1 fruit fly cellular context compared by ENCODE assay signal in the genomic region with DNA sequence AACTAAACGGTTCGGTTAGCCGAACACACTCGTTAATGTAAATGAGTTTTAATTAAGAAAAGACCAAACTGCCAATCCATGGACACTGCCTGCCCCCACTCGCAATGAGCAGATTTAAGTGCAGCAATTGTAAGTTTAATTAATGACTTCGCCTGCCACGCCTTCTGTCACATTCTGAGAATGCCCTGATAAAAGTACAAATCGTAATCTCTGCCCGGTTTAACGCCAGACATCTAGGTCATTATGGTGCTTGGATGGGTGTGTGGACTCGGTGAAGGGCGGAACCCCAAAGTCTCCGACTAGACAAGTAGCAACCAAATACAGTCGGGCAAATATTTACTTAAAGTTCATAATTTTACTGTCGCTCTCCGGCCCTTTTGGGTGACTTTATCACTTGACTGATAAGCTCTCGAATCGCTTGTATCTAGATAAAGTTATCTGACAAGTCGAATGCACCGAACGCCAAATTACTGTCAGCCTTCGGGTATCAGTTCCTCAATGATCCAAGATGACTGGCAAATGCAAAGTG.
TF ChIP-seq lines count a peak whose summit lies in the region.

No protein-coding gene starts in this region.

TF ChIP-seq in whole organism, embryonic, 481 proteins besides CTCF, POLR2A, EP300 and RAD21 (continued from another document and continues in another):
- no peak for TF ChIP-seq CG9876 (GFP tag; optimal IDR thresholded peaks at IDR 0.05; lab: Kevin White, UChicago)
- no peak for TF ChIP-seq pho (GFP tag; optimal IDR thresholded peaks at IDR 0.05; lab: Kevin White, UChicago)
- TF ChIP-seq Mad (GFP tag; optimal IDR thresholded peaks at IDR 0.05; lab: Kevin White, UChicago): no peak
- TF ChIP-seq CG11696 (GFP tag; IDR thresholded peaks at IDR 0.05; lab: Robert Waterston, UW): no peak
- no peak for TF ChIP-seq Nf-YC (tag; optimal IDR thresholded peaks at IDR 0.05; lab: Kevin White, UChicago)
- TF ChIP-seq hb (GFP tag; IDR thresholded peaks at IDR 0.05; lab: Robert Waterston, UW; ENCODE audit: partially characterized antibody): no peak
- no peak for TF ChIP-seq CG6175 (GFP tag; IDR thresholded peaks at IDR 0.05; lab: Robert Waterston, UW)
- no peak for TF ChIP-seq CG33213 (GFP tag; optimal IDR thresholded peaks at IDR 0.05; lab: Kevin White, UChicago)
- TF ChIP-seq CG31365 (tag; optimal IDR thresholded peaks at IDR 0.05; lab: Kevin White, UChicago): no peak
- TF ChIP-seq CG8388 (GFP tag; optimal IDR thresholded peaks at IDR 0.05; lab: Kevin White, UChicago): no peak
- TF ChIP-seq CG18476 (GFP tag; optimal IDR thresholded peaks at IDR 0.05; lab: Kevin White, UChicago): no peak
- TF ChIP-seq trh (GFP tag; optimal IDR thresholded peaks at IDR 0.05; lab: Kevin White, UChicago): no peak
- peak; percentile 40 for TF ChIP-seq CG15601 (tag; optimal IDR thresholded peaks at IDR 0.05; lab: Kevin White, UChicago)
- no peak for TF ChIP-seq CG10321 (GFP tag; IDR thresholded peaks at IDR 0.05; lab: Robert Waterston, UW)
- TF ChIP-seq tna (GFP tag; IDR thresholded peaks at IDR 0.05; lab: Robert Waterston, UW; ENCODE audit: partially characterized antibody): no peak
- TF ChIP-seq CG10147 (GFP tag; optimal IDR thresholded peaks at IDR 0.05; lab: Kevin White, UChicago): no peak
- no peak for TF ChIP-seq NC2β (GFP tag; optimal IDR thresholded peaks at IDR 0.05; lab: Kevin White, UChicago)
- peak; percentile 68 for TF ChIP-seq grn (GFP tag; optimal IDR thresholded peaks at IDR 0.05; lab: Kevin White, UChicago)
- no peak for TF ChIP-seq CkIIα-i1 (GFP tag; IDR thresholded peaks at IDR 0.05; lab: Robert Waterston, UW)
- TF ChIP-seq ttk (GFP tag; IDR thresholded peaks at IDR 0.05; lab: Robert Waterston, UW): no peak
- TF ChIP-seq crp (GFP tag; optimal IDR thresholded peaks at IDR 0.05; lab: Kevin White, UChicago): no peak
- TF ChIP-seq CG9437 (GFP tag; optimal IDR thresholded peaks at IDR 0.05; lab: Kevin White, UChicago): no peak
- TF ChIP-seq tin (GFP tag; optimal IDR thresholded peaks at IDR 0.05; lab: Kevin White, UChicago): no peak
- peak; percentile 19 for TF ChIP-seq CG3407 (GFP tag; optimal IDR thresholded peaks at IDR 0.05; lab: Kevin White, UChicago)
- TF ChIP-seq ssp (GFP tag; IDR thresholded peaks at IDR 0.05; lab: Robert Waterston, UW): no peak
- TF ChIP-seq CG6765 (GFP tag; optimal IDR thresholded peaks at IDR 0.05; lab: Kevin White, UChicago): no peak
- TF ChIP-seq klu (GFP tag; IDR thresholded peaks at IDR 0.05; lab: Robert Waterston, UW): no peak
- no peak for TF ChIP-seq NK7.1 (GFP tag; optimal IDR thresholded peaks at IDR 0.05; lab: Kevin White, UChicago)
- TF ChIP-seq NC2α (GFP tag; optimal IDR thresholded peaks at IDR 0.05; lab: Kevin White, UChicago): no peak
- TF ChIP-seq sima (GFP tag; optimal IDR thresholded peaks at IDR 0.05; lab: Kevin White, UChicago): no peak
- TF ChIP-seq sna (GFP tag; IDR thresholded peaks at IDR 0.05; lab: Robert Waterston, UW; ENCODE audit: partially characterized antibody): no peak
- TF ChIP-seq CG13123 (GFP tag; optimal IDR thresholded peaks at IDR 0.05; lab: Kevin White, UChicago): no peak
- TF ChIP-seq Oaz (GFP tag; IDR thresholded peaks at IDR 0.05; lab: Robert Waterston, UW): no peak
- no peak for TF ChIP-seq seq (GFP tag; IDR thresholded peaks at IDR 0.05; lab: Robert Waterston, UW)
- no peak for TF ChIP-seq TFAM (GFP tag; optimal IDR thresholded peaks at IDR 0.05; lab: Kevin White, UChicago)
- peak; percentile 50 for TF ChIP-seq sd (tag; optimal IDR thresholded peaks at IDR 0.05; lab: Kevin White, UChicago)
- peak; percentile 19 for TF ChIP-seq CG18599 (GFP tag; optimal IDR thresholded peaks at IDR 0.05; lab: Kevin White, UChicago)
- no peak for TF ChIP-seq CG16813 (GFP tag; IDR thresholded peaks at IDR 0.05; lab: Robert Waterston, UW; ENCODE audit: partially characterized antibody)
- TF ChIP-seq CG7963 (GFP tag; IDR thresholded peaks at IDR 0.05; lab: Robert Waterston, UW; ENCODE audit: partially characterized antibody): no peak
- no peak for TF ChIP-seq Xbp1 (GFP tag; optimal IDR thresholded peaks at IDR 0.05; lab: Kevin White, UChicago)
- no peak for TF ChIP-seq fd102C (GFP tag; optimal IDR thresholded peaks at IDR 0.05; lab: Kevin White, UChicago)
- peak; percentile 47 for TF ChIP-seq ATbp (GFP tag; optimal IDR thresholded peaks at IDR 0.05; lab: Kevin White, UChicago)
- no peak for TF ChIP-seq Oli (tag; optimal IDR thresholded peaks at IDR 0.05; lab: Kevin White, UChicago)
- TF ChIP-seq CG34422 (GFP tag; IDR thresholded peaks at IDR 0.05; lab: Robert Waterston, UW): no peak
- no peak for TF ChIP-seq CG11723 (GFP tag; optimal IDR thresholded peaks at IDR 0.05; lab: Kevin White, UChicago)
- peak; percentile 14 for TF ChIP-seq Ets65A (GFP tag; lab: Kevin White, UChicago)
- TF ChIP-seq CG5245 (GFP tag; optimal IDR thresholded peaks at IDR 0.05; lab: Kevin White, UChicago): no peak
- peak; percentile 10 for TF ChIP-seq gsb-n (tag; optimal IDR thresholded peaks at IDR 0.05; lab: Kevin White, UChicago)
- TF ChIP-seq emc (GFP tag; optimal IDR thresholded peaks at IDR 0.05; lab: Kevin White, UChicago): no peak
- no peak for TF ChIP-seq Vsx1 (GFP tag; optimal IDR thresholded peaks at IDR 0.05; lab: Kevin White, UChicago)
- TF ChIP-seq wek (GFP tag; optimal IDR thresholded peaks at IDR 0.05; lab: Kevin White, UChicago): no peak
- no peak for TF ChIP-seq CG9215 (GFP tag; IDR thresholded peaks at IDR 0.05; lab: Robert Waterston, UW)
- peak; percentile 82 for TF ChIP-seq Med (GFP tag; lab: Kevin White, UChicago)
- TF ChIP-seq CG31388 (GFP tag; optimal IDR thresholded peaks at IDR 0.05; lab: Kevin White, UChicago): no peak
- TF ChIP-seq CG12155 (GFP tag; optimal IDR thresholded peaks at IDR 0.05; lab: Kevin White, UChicago): no peak
- no peak for TF ChIP-seq HLH3B (GFP tag; IDR thresholded peaks at IDR 0.05; lab: Robert Waterston, UW)
- peak in 1 of 2 experiments; percentile 46 for TF ChIP-seq Hr78 (GFP tag; optimal IDR thresholded peaks at IDR 0.05; lab: Kevin White, UChicago)
- TF ChIP-seq Dp (GFP tag; optimal IDR thresholded peaks at IDR 0.05; lab: Kevin White, UChicago): no peak
- no peak for TF ChIP-seq aop (GFP tag; IDR thresholded peaks at IDR 0.05; lab: Robert Waterston, UW)
- TF ChIP-seq CG1603 (tag; optimal IDR thresholded peaks at IDR 0.05; lab: Kevin White, UChicago): peak; percentile 13
- TF ChIP-seq CG18262 (tag; optimal IDR thresholded peaks at IDR 0.05; lab: Kevin White, UChicago): no peak
- no peak for TF ChIP-seq pum (GFP tag; optimal IDR thresholded peaks at IDR 0.05; lab: Kevin White, UChicago)
- TF ChIP-seq bcd (GFP tag; optimal IDR thresholded peaks at IDR 0.05; lab: Kevin White, UChicago): no peak
- no peak for TF ChIP-seq CG17829 (tag; optimal IDR thresholded peaks at IDR 0.05; lab: Kevin White, UChicago)
- TF ChIP-seq psq (GFP tag; optimal IDR thresholded peaks at IDR 0.05; lab: Kevin White, UChicago): no peak
- no peak for TF ChIP-seq disco-r (GFP tag; optimal IDR thresholded peaks at IDR 0.05; lab: Kevin White, UChicago)
- no peak for TF ChIP-seq pros (GFP tag; optimal IDR thresholded peaks at IDR 0.05; lab: Kevin White, UChicago)
- TF ChIP-seq CG10543 (GFP tag; optimal IDR thresholded peaks at IDR 0.05; lab: Kevin White, UChicago): no peak
- peak; percentile 32 for TF ChIP-seq CG2678 (tag; optimal IDR thresholded peaks at IDR 0.05; lab: Kevin White, UChicago)
- TF ChIP-seq bowl (GFP tag; IDR thresholded peaks at IDR 0.05; lab: Robert Waterston, UW): no peak
- TF ChIP-seq kah (GFP tag; optimal IDR thresholded peaks at IDR 0.05; lab: Kevin White, UChicago): no peak
- no peak for TF ChIP-seq sqz (GFP tag; optimal IDR thresholded peaks at IDR 0.05; lab: Kevin White, UChicago)
- TF ChIP-seq Poxn (GFP tag; IDR thresholded peaks at IDR 0.05; lab: Robert Waterston, UW): no peak
- TF ChIP-seq Fer3 (tag; optimal IDR thresholded peaks at IDR 0.05; lab: Kevin White, UChicago): no peak
- no peak for TF ChIP-seq stwl (tag; optimal IDR thresholded peaks at IDR 0.05; lab: Kevin White, UChicago)
- TF ChIP-seq nerfin-2 (GFP tag; IDR thresholded peaks at IDR 0.05; lab: Robert Waterston, UW; ENCODE audit: partially characterized antibody): no peak
- TF ChIP-seq CG3995 (GFP tag; optimal IDR thresholded peaks at IDR 0.05; lab: Kevin White, UChicago): no peak
- no peak for TF ChIP-seq CG15269 (tag; optimal IDR thresholded peaks at IDR 0.05; lab: Kevin White, UChicago)
- TF ChIP-seq vfl (GFP tag; optimal IDR thresholded peaks at IDR 0.05; lab: Kevin White, UChicago): no peak
- no peak for TF ChIP-seq nmo (GFP tag; optimal IDR thresholded peaks at IDR 0.05; lab: Kevin White, UChicago)
- TF ChIP-seq salm (tag; optimal IDR thresholded peaks at IDR 0.05; lab: Kevin White, UChicago): peak; percentile 38
- no peak for TF ChIP-seq Sox100B (GFP tag; optimal IDR thresholded peaks at IDR 0.05; lab: Kevin White, UChicago)
- no peak for TF ChIP-seq vvl (GFP tag; IDR thresholded peaks at IDR 0.05; lab: Robert Waterston, UW)
- TF ChIP-seq CG16863 (GFP tag; optimal IDR thresholded peaks at IDR 0.05; lab: Kevin White, UChicago): no peak
- TF ChIP-seq CG1647 (GFP tag; optimal IDR thresholded peaks at IDR 0.05; lab: Kevin White, UChicago): no peak
- TF ChIP-seq Trl (optimal IDR thresholded peaks at IDR 0.05; lab: Kevin White, UChicago): no peak
- no peak for TF ChIP-seq Trl (GFP tag; optimal IDR thresholded peaks at IDR 0.05; lab: Kevin White, UChicago)
- TF ChIP-seq CG4360 (GFP tag; IDR thresholded peaks at IDR 0.05; lab: Robert Waterston, UW): no peak
- TF ChIP-seq Usf (GFP tag; optimal IDR thresholded peaks at IDR 0.05; lab: Kevin White, UChicago): no peak
- no peak for TF ChIP-seq CG10979 (tag; optimal IDR thresholded peaks at IDR 0.05; lab: Kevin White, UChicago)
- no peak for TF ChIP-seq CG11560 (tag; IDR thresholded peaks at IDR 0.05; lab: Robert Waterston, UW)
- no peak for TF ChIP-seq CG13624 (GFP tag; optimal IDR thresholded peaks at IDR 0.05; lab: Kevin White, UChicago)
- no peak for TF ChIP-seq unpg (GFP tag; optimal IDR thresholded peaks at IDR 0.05; lab: Kevin White, UChicago)
- no peak for TF ChIP-seq BEAF-32 (GFP tag; optimal IDR thresholded peaks at IDR 0.05; lab: Kevin White, UChicago)
- TF ChIP-seq CG17568 (GFP tag; optimal IDR thresholded peaks at IDR 0.05; lab: Kevin White, UChicago): no peak
- TF ChIP-seq bigmax (GFP tag; optimal IDR thresholded peaks at IDR 0.05; lab: Kevin White, UChicago): no peak
- TF ChIP-seq CG31441 (GFP tag; IDR thresholded peaks at IDR 0.05; lab: Robert Waterston, UW): no peak
- peak; percentile 3 for TF ChIP-seq tap (tag; optimal IDR thresholded peaks at IDR 0.05; lab: Kevin White, UChicago)
- no peak for TF ChIP-seq crol (GFP tag; IDR thresholded peaks at IDR 0.05; lab: Robert Waterston, UW)
- no peak for TF ChIP-seq Atf3 (GFP tag; optimal IDR thresholded peaks at IDR 0.05; lab: Kevin White, UChicago)
- TF ChIP-seq CG6683 (GFP tag; optimal IDR thresholded peaks at IDR 0.05; lab: Kevin White, UChicago): no peak
- TF ChIP-seq cg (GFP tag; optimal IDR thresholded peaks at IDR 0.05; lab: Kevin White, UChicago): no peak
- peak; percentile 43; the same call in 1 of the 3 replicates for TF ChIP-seq ci (GFP tag; IDR thresholded peaks at IDR 0.05; lab: Robert Waterston, UW)
- TF ChIP-seq CG32772 (GFP tag; IDR thresholded peaks at IDR 0.05; lab: Robert Waterston, UW): no peak
- TF ChIP-seq CG14014 (GFP tag; IDR thresholded peaks at IDR 0.05; lab: Robert Waterston, UW): no peak
- TF ChIP-seq Asciz (GFP tag; optimal IDR thresholded peaks at IDR 0.05; lab: Kevin White, UChicago): peak; percentile 1
- TF ChIP-seq btn (GFP tag; optimal IDR thresholded peaks at IDR 0.05; lab: Kevin White, UChicago): no peak
- TF ChIP-seq CG6689 (GFP tag; IDR thresholded peaks at IDR 0.05; lab: Robert Waterston, UW): no peak
- TF ChIP-seq Gsc (GFP tag; IDR thresholded peaks at IDR 0.05; lab: Robert Waterston, UW): no peak
- TF ChIP-seq dmrt99B (tag; optimal IDR thresholded peaks at IDR 0.05; lab: Kevin White, UChicago): no peak
- TF ChIP-seq ERR (GFP tag; optimal IDR thresholded peaks at IDR 0.05; lab: Kevin White, UChicago): no peak
- TF ChIP-seq so (GFP tag; IDR thresholded peaks at IDR 0.05; lab: Robert Waterston, UW): no peak
- TF ChIP-seq Mes4 (GFP tag; optimal IDR thresholded peaks at IDR 0.05; lab: Kevin White, UChicago): no peak
- TF ChIP-seq sug (tag; optimal IDR thresholded peaks at IDR 0.05; lab: Kevin White, UChicago): peak; percentile 35
- no peak for TF ChIP-seq pita (GFP tag; optimal IDR thresholded peaks at IDR 0.05; lab: Kevin White, UChicago)
- TF ChIP-seq PHDP (tag; optimal IDR thresholded peaks at IDR 0.05; lab: Kevin White, UChicago): peak; percentile 36
- TF ChIP-seq CG10431 (GFP tag; optimal IDR thresholded peaks at IDR 0.05; lab: Kevin White, UChicago): peak; percentile 22
- TF ChIP-seq CG8944 (GFP tag; optimal IDR thresholded peaks at IDR 0.05; lab: Kevin White, UChicago): no peak
- no peak for TF ChIP-seq eve (GFP tag; optimal IDR thresholded peaks at IDR 0.05; lab: Kevin White, UChicago)
- peak; percentile 19 for TF ChIP-seq exex (tag; optimal IDR thresholded peaks at IDR 0.05; lab: Kevin White, UChicago)
- TF ChIP-seq CG11398 (GFP tag; optimal IDR thresholded peaks at IDR 0.05; lab: Kevin White, UChicago): no peak
- TF ChIP-seq odd (GFP tag; optimal IDR thresholded peaks at IDR 0.05; lab: Kevin White, UChicago): peak; percentile 59
- TF ChIP-seq CG6272 (GFP tag; IDR thresholded peaks at IDR 0.05; lab: Robert Waterston, UW): no peak
- peak in 1 of 2 experiments; percentile 14 for TF ChIP-seq bsh (GFP tag; optimal IDR thresholded peaks at IDR 0.05; lab: Kevin White, UChicago)
- no peak for TF ChIP-seq CoRest (tag; optimal IDR thresholded peaks at IDR 0.05; lab: Kevin White, UChicago)
- peak; percentile 13 for TF ChIP-seq CG12071 (GFP tag; optimal IDR thresholded peaks at IDR 0.05; lab: Kevin White, UChicago)
- no peak for TF ChIP-seq Doc2 (GFP tag; IDR thresholded peaks at IDR 0.05; lab: Robert Waterston, UW)
- TF ChIP-seq otp (GFP tag; IDR thresholded peaks at IDR 0.05; lab: Robert Waterston, UW): no peak
- peak; percentile 12 for TF ChIP-seq CG3281 (GFP tag; optimal IDR thresholded peaks at IDR 0.05; lab: Kevin White, UChicago)
- TF ChIP-seq unc-4 (GFP tag; IDR thresholded peaks at IDR 0.05; lab: Robert Waterston, UW; ENCODE audit: partially characterized antibody): no peak
- peak; percentile 11 for TF ChIP-seq CG2202 (tag; optimal IDR thresholded peaks at IDR 0.05; lab: Kevin White, UChicago)
- TF ChIP-seq CG18011 (GFP tag; optimal IDR thresholded peaks at IDR 0.05; lab: Kevin White, UChicago): no peak
- no peak for TF ChIP-seq CG18764 (GFP tag; optimal IDR thresholded peaks at IDR 0.05; lab: Kevin White, UChicago)
- TF ChIP-seq Hmr (GFP tag; optimal IDR thresholded peaks at IDR 0.05; lab: Kevin White, UChicago): no peak
